Fruit fly (Drosophila melanogaster): ENCODE data around the gene CG31827.
"Not testable (repeated sequence)": the region's sequence is repeated elsewhere in the genome, so short reads cannot be mapped to it uniquely, and the experiment has no call there.

DNA sequence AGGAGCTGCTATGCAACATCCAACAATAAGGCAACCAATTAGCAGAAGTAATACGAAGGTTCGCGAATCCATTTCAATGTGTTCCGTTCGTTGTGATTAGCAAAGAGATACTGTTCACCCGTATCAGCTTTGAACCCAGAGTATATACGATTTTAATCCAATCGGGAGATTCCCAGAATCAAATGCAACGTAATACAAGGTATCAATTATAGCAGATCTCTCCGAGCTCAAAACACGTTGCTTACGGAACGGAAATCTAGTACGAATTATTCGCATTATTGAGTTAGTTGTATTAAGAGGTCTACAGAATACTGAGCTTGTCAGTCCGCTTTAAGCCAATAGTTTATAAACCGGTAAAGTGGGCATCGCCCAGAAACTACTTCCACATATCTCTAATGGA lies 45.6 kb upstream of the CG31827 start, which contains the start of gene CG44141:
- not testable (repeated sequence) for TF ChIP-seq Hr78 (GFP tag; optimal IDR thresholded peaks at IDR 0.05); CrebA (GFP tag; optimal IDR thresholded peaks at IDR 0.05; ENCODE audit: borderline replicate concordance); pan (optimal IDR thresholded peaks at IDR 0.05); Hnf4 (GFP tag; optimal IDR thresholded peaks at IDR 0.05); Myc (optimal IDR thresholded peaks at IDR 0.05); sv (GFP tag; optimal IDR thresholded peaks at IDR 0.05)

All from whole organism, wandering third instar larva.